Worm (Caenorhabditis elegans) whole organism, mixed stage, embryonic: Measurements from ENCODE around the gene F22E12.3.

Source experiments
- bed-3 ChIP-seq: fragments of 200-800 bp; sonication (Bioruptor generic); optimal IDR thresholded peaks from 3 replicates; lab custom pipeline; 2018; ENCODE audit warnings: mild to moderate bottlenecking, missing genetic modification characterization, moderate library complexity, missing compliant biosample characterization
- blmp-1 ChIP-seq: fragments of 150-350 bp; optimal IDR thresholded peaks from 2 replicates; lab custom pipeline; 2014; ENCODE audit warnings: missing biosample characterization, missing genetic modification characterization
- ceh-39 ChIP-seq: fragments of 150-350 bp; optimal IDR thresholded peaks from 2 replicates; lab custom pipeline; 2014; ENCODE audit warnings: missing biosample characterization, missing genetic modification characterization
- ceh-43 ChIP-seq: fragments of 200-800 bp; sonication (Bioruptor generic); optimal IDR thresholded peaks from 2 replicates; lab custom pipeline; 2018; ENCODE audit warnings: mild to moderate bottlenecking, missing genetic modification characterization, moderate library complexity, missing compliant biosample characterization
- ceh-83 ChIP-seq: fragments of 200-800 bp; sonication (Bioruptor generic); optimal IDR thresholded peaks from 2 replicates; lab custom pipeline; 2018; ENCODE audit warnings: mild to moderate bottlenecking, missing genetic modification characterization, missing compliant biosample characterization
- ces-1 ChIP-seq: fragments of 150-350 bp; optimal IDR thresholded peaks from 2 replicates; lab custom pipeline; 2014; ENCODE audit warnings: missing biosample characterization, missing genetic modification reagents, missing genetic modification characterization
- cnd-1 ChIP-seq: fragments of 200-800 bp; sonication (Bioruptor generic); optimal IDR thresholded peaks from 2 replicates; lab custom pipeline; 2018; ENCODE audit warnings: mild to moderate bottlenecking, missing genetic modification characterization, missing compliant biosample characterization
- drap-1 ChIP-seq: fragments of 200-800 bp; sonication (Bioruptor generic); optimal IDR thresholded peaks from 3 replicates; lab custom pipeline; 2018; ENCODE audit warnings: mild to moderate bottlenecking, missing genetic modification characterization, missing compliant biosample characterization
- elt-1 ChIP-seq: sonication (generic microtip); optimal IDR thresholded peaks from 2 replicates; lab custom pipeline; 2017; ENCODE audit warnings: missing genetic modification characterization, mild to moderate bottlenecking, missing compliant biosample characterization, antibody characterized with exemption, moderate library complexity, borderline replicate concordance; ENCODE audit not compliant: insufficient read depth
- elt-3 ChIP-seq: fragments of 150-350 bp; optimal IDR thresholded peaks from 2 replicates; lab custom pipeline; 2014; ENCODE audit warnings: missing biosample characterization, missing genetic modification characterization
- flh-1 ChIP-seq: fragments of 200-800 bp; sonication (Bioruptor generic); optimal IDR thresholded peaks from 2 replicates; lab custom pipeline; 2018; ENCODE audit warnings: mild to moderate bottlenecking, missing genetic modification characterization, moderate library complexity, missing compliant biosample characterization
- hlh-1 ChIP-seq: fragments of 150-350 bp; optimal IDR thresholded peaks from 2 replicates; lab custom pipeline; 2014; ENCODE audit warnings: missing biosample characterization, missing genetic modification reagents, missing genetic modification characterization
- lin-13 ChIP-seq: fragments of 150-350 bp; optimal IDR thresholded peaks from 2 replicates; lab custom pipeline; 2014; ENCODE audit warnings: missing biosample characterization, missing genetic modification characterization
- lin-32 ChIP-seq: fragments of 200-800 bp; sonication (Bioruptor generic); optimal IDR thresholded peaks from 2 replicates; lab custom pipeline; 2018; ENCODE audit warnings: mild to moderate bottlenecking, missing genetic modification characterization, missing compliant biosample characterization
- mab-5 ChIP-seq: fragments of 150-350 bp; optimal IDR thresholded peaks from 2 replicates; lab custom pipeline; 2014; ENCODE audit warnings: missing biosample characterization, missing genetic modification characterization
- mls-2 ChIP-seq: sonication (generic microtip); optimal IDR thresholded peaks from 2 replicates; lab custom pipeline; 2016; ENCODE audit warnings: mild to moderate bottlenecking, missing genetic modification characterization, moderate library complexity, missing compliant biosample characterization
- nhr-12 ChIP-seq: fragments of 150-350 bp; optimal IDR thresholded peaks from 2 replicates; lab custom pipeline; 2014; ENCODE audit warnings: missing biosample characterization, missing genetic modification characterization
- nhr-237 ChIP-seq: fragments of 150-350 bp; optimal IDR thresholded peaks from 2 replicates; lab custom pipeline; 2014; ENCODE audit warnings: missing biosample characterization, missing genetic modification characterization
- nhr-28 ChIP-seq: fragments of 150-350 bp; optimal IDR thresholded peaks from 2 replicates; lab custom pipeline; 2014; ENCODE audit warnings: missing biosample characterization, missing genetic modification characterization
- nhr-76 ChIP-seq: sonication (generic microtip); optimal IDR thresholded peaks from 2 replicates; lab custom pipeline; 2017; ENCODE audit warnings: missing biosample characterization, missing genetic modification characterization
- pha-4 ChIP-seq: fragments of 150-350 bp; optimal IDR thresholded peaks from 2 replicates; lab custom pipeline; 2018; ENCODE audit warnings: missing biosample characterization, missing genetic modification reagents, missing genetic modification characterization
- sptf-1 ChIP-seq: sonication (generic microtip); optimal IDR thresholded peaks from 2 replicates; lab custom pipeline; 2017; ENCODE audit warnings: mild to moderate bottlenecking, missing genetic modification characterization, moderate library complexity, missing compliant biosample characterization
- tbx-8 ChIP-seq: fragments of 200-800 bp; sonication (Bioruptor generic); optimal IDR thresholded peaks from 2 replicates; lab custom pipeline; 2018; ENCODE audit warnings: mild to moderate bottlenecking, missing genetic modification characterization, moderate library complexity, missing compliant biosample characterization
- unc-120 ChIP-seq: sonication (generic microtip); optimal IDR thresholded peaks from 2 replicates; lab custom pipeline; 2017; ENCODE audit warnings: missing genetic modification characterization, missing compliant biosample characterization; ENCODE audit not compliant: poor library complexity, severe bottlenecking
- unc-62 ChIP-seq: fragments of 150-350 bp; optimal IDR thresholded peaks from 2 replicates; lab custom pipeline; 2014; ENCODE audit warnings: missing biosample characterization, missing genetic modification reagents, missing genetic modification characterization
- zip-8 ChIP-seq: fragments of 150-350 bp; optimal IDR thresholded peaks from 2 replicates; lab custom pipeline; 2014; ENCODE audit warnings: missing biosample characterization, missing genetic modification characterization

The F22E12.3 gene

ce11 chrV:10418961-10419360, 44.2 kb downstream of the F22E12.3 start, which contains the start of gene F15H10.5:
Gene F15H10.5, minus strand, starts transcription at chrV:10419061.
- no peak for TF ChIP-seq flh-1
- no peak for TF ChIP-seq mls-2 (tag; lab: Kevin White, UChicago)
- TF ChIP-seq cnd-1 (tag; lab: Kevin White, UChicago) = no peak
- TF ChIP-seq nhr-28 (tag; lab: Kevin White, UChicago) = no peak
- TF ChIP-seq drap-1 (GFP tag; lab: Kevin White, UChicago) = no peak
- no peak for TF ChIP-seq elt-3 (tag; lab: Kevin White, UChicago)
- TF ChIP-seq hlh-1 (tag; lab: Kevin White, UChicago) = no peak
- TF ChIP-seq lin-32 (GFP tag; lab: Kevin White, UChicago) = no peak
- TF ChIP-seq zip-8 (tag; lab: Kevin White, UChicago) = no peak
- TF ChIP-seq ces-1 (GFP tag; lab: Kevin White, UChicago) = no peak
- no peak for TF ChIP-seq pha-4 (tag; lab: Kevin White, UChicago)
- TF ChIP-seq unc-120 (tag; lab: Kevin White, UChicago) = no peak
- no peak for TF ChIP-seq nhr-76
- no peak for TF ChIP-seq nhr-12 (tag; lab: Kevin White, UChicago)
- TF ChIP-seq ceh-83 = no peak
- TF ChIP-seq lin-13 (tag; lab: Kevin White, UChicago) = no peak
- no peak for TF ChIP-seq ceh-39 (tag; lab: Kevin White, UChicago)
- TF ChIP-seq, all 35 proteins: peak for 0

- no peak for TF ChIP-seq blmp-1 (tag; lab: Kevin White, UChicago)
- no peak for TF ChIP-seq unc-62 (GFP tag; lab: Kevin White, UChicago)
These were observed 46.3 kb downstream of the F22E12.3 start, which contains the start of gene F15H10.10 for ce11 chrV:10416925-10417324. Gene F15H10.10, minus strand, starts transcription at chrV:10417025.

- TF ChIP-seq elt-3 (tag; lab: Kevin White, UChicago) (no peak), elt-1 (tag; lab: Kevin White, UChicago) (no peak), nhr-237 (tag; lab: Kevin White, UChicago) (no peak), zip-8 (tag; lab: Kevin White, UChicago) (no peak), nhr-12 (tag; lab: Kevin White, UChicago) (no peak), lin-32 (GFP tag; lab: Kevin White, UChicago) (no peak), ceh-43 (no peak), ceh-39 (tag; lab: Kevin White, UChicago) (no peak), drap-1 (GFP tag; lab: Kevin White, UChicago) (no peak), unc-62 (GFP tag; lab: Kevin White, UChicago) (no peak), bed-3 (GFP tag; lab: Kevin White, UChicago) (no peak), blmp-1 (tag; lab: Kevin White, UChicago) (no peak)
These were observed 48.6 kb downstream of the F22E12.3 start, which contains the start of gene F15H10.9 for ce11 chrV:10414610-10415009. Gene F15H10.9, minus strand, starts transcription at chrV:10414710.

ce11 chrV:10410030-10410713, 53.0 kb downstream of the F22E12.3 start, which contains the start of gene F15H10.12:
Gene F15H10.12, minus strand, starts transcription at chrV:10410080.
- no peak for TF ChIP-seq nhr-12 (tag; lab: Kevin White, UChicago)
- no peak for TF ChIP-seq mab-5 (tag; lab: Kevin White, UChicago)
- no peak for TF ChIP-seq tbx-8 (GFP tag; lab: Kevin White, UChicago)
- no peak for TF ChIP-seq elt-3 (tag; lab: Kevin White, UChicago)
- no peak for TF ChIP-seq unc-62 (GFP tag; lab: Kevin White, UChicago)
- no peak for TF ChIP-seq zip-8 (tag; lab: Kevin White, UChicago)
- no peak for TF ChIP-seq cnd-1 (tag; lab: Kevin White, UChicago)
- no peak for TF ChIP-seq sptf-1 (tag; lab: Kevin White, UChicago)
- no peak for TF ChIP-seq ceh-39 (tag; lab: Kevin White, UChicago)
